Fruit fly (Drosophila melanogaster) whole organism, pupa: ENCODE measurements around the gene CG31221.
A peak's percentile ranks its signal among the peaks of the same experiment; 100 is the strongest.

Source experiments
- CG10348 ChIP-seq: fragments of 200-800 bp; sonication (Bioruptor generic); IDR thresholded peaks from 2 replicates; pipeline ENCODE4 v1.3.6; 2022; ENCODE audit warnings: missing biosample characterization, missing genetic modification characterization
- CG12605 ChIP-seq: fragments of 200-800 bp; sonication (Bioruptor generic); IDR thresholded peaks from 2 replicates; pipeline ENCODE4 v1.3.6; 2022; ENCODE audit warnings: missing biosample characterization, missing genetic modification characterization
- CG13204 ChIP-seq: fragments of 200-800 bp; sonication (Bioruptor generic); optimal IDR thresholded peaks from 2 replicates; lab custom pipeline; 2018; ENCODE audit warnings: missing biosample characterization, mild to moderate bottlenecking, missing genetic modification characterization, moderate library complexity
- CG14655 ChIP-seq: fragments of 200-800 bp; sonication (Bioruptor generic); optimal IDR thresholded peaks from 3 replicates; lab custom pipeline; 2017; ENCODE audit warnings: mild to moderate bottlenecking, missing biosample characterization, missing genetic modification reagents, missing genetic modification characterization
- CG15710 ChIP-seq: fragments of 200-800 bp; sonication (Bioruptor generic); optimal IDR thresholded peaks from 2 replicates; lab custom pipeline; 2018; ENCODE audit warnings: missing biosample characterization, mild to moderate bottlenecking, missing genetic modification characterization, moderate library complexity
- CG17806 ChIP-seq: fragments of 200-800 bp; sonication (Bioruptor generic); optimal IDR thresholded peaks from 2 replicates; lab custom pipeline; 2018; ENCODE audit warnings: missing biosample characterization, mild to moderate bottlenecking, missing genetic modification characterization, moderate library complexity
- CG32121 ChIP-seq: fragments of 200-800 bp; sonication (Bioruptor generic); IDR thresholded peaks from 2 replicates; pipeline ENCODE4 v1.3.6; 2022; ENCODE audit warnings: missing biosample characterization, missing genetic modification characterization
- CG34367 ChIP-seq: fragments of 200-800 bp; sonication (Bioruptor generic); optimal IDR thresholded peaks from 2 replicates; lab custom pipeline; 2018; ENCODE audit warnings: missing biosample characterization, mild to moderate bottlenecking, missing genetic modification characterization
- CG4496 ChIP-seq: fragments of 200-800 bp; sonication (Bioruptor generic); IDR thresholded peaks from 3 replicates; pipeline ENCODE4 v1.3.6; 2022; ENCODE audit warnings: missing biosample characterization, missing genetic modification characterization
- CG8159 ChIP-seq: fragments of 200-800 bp; sonication (Bioruptor generic); optimal IDR thresholded peaks from 3 replicates; lab custom pipeline; 2018; ENCODE audit warnings: missing biosample characterization, mild to moderate bottlenecking, missing genetic modification characterization, moderate library complexity
- CG8301 ChIP-seq: fragments of 200-800 bp; sonication (Bioruptor generic); optimal IDR thresholded peaks from 2 replicates; lab custom pipeline; 2018; ENCODE audit warnings: missing biosample characterization, mild to moderate bottlenecking, missing genetic modification characterization
- CG9948 ChIP-seq: fragments of 200-800 bp; sonication (Bioruptor generic); optimal IDR thresholded peaks from 2 replicates; lab custom pipeline; 2018; ENCODE audit warnings: missing biosample characterization, mild to moderate bottlenecking, missing genetic modification characterization, moderate library complexity
- D1 ChIP-seq: fragments of 200-800 bp; sonication (Bioruptor generic); optimal IDR thresholded peaks from 2 replicates; lab custom pipeline; 2018; ENCODE audit warnings: missing biosample characterization, mild to moderate bottlenecking, missing genetic modification characterization, moderate library complexity
- EcR ChIP-seq: fragments of 200-800 bp; sonication (Bioruptor generic); optimal IDR thresholded peaks from 3 replicates; lab custom pipeline; 2019; ENCODE audit warnings: missing biosample characterization, missing genetic modification characterization, mild to moderate bottlenecking, moderate library complexity, missing genetic modification reagents
- Ets98B ChIP-seq: fragments of 200-800 bp; sonication (Bioruptor generic); IDR thresholded peaks from 2 replicates; pipeline ENCODE4 v1.3.6; 2022; ENCODE audit warnings: missing biosample characterization, missing genetic modification characterization
- Pif1A ChIP-seq: fragments of 200-800 bp; sonication (Bioruptor generic); optimal IDR thresholded peaks from 3 replicates; lab custom pipeline; 2016; ENCODE audit warnings: missing biosample characterization, missing genetic modification characterization
- Pif1B ChIP-seq: fragments of 200-800 bp; sonication (Bioruptor generic); optimal IDR thresholded peaks from 3 replicates; lab custom pipeline; 2016; ENCODE audit warnings: missing biosample characterization, missing genetic modification characterization
- Snoo ChIP-seq: fragments of 200-800 bp; sonication (Bioruptor generic); optimal IDR thresholded peaks from 3 replicates; lab custom pipeline; 2017; ENCODE audit warnings: missing biosample characterization, mild to moderate bottlenecking, missing genetic modification characterization, inconsistent platforms
- fd96Ca ChIP-seq: fragments of 200-800 bp; sonication (Bioruptor generic); IDR thresholded peaks from 3 replicates; pipeline ENCODE4 v1.3.6; 2022; ENCODE audit warnings: missing biosample characterization, missing genetic modification characterization
- gl ChIP-seq: fragments of 200-800 bp; sonication (Bioruptor generic); optimal IDR thresholded peaks from 2 replicates; lab custom pipeline; 2018; ENCODE audit warnings: missing biosample characterization, mild to moderate bottlenecking, missing genetic modification characterization
- rn ChIP-seq: fragments of 200-800 bp; sonication (Bioruptor generic); IDR thresholded peaks from 2 replicates; pipeline ENCODE4 v1.3.6; 2022; ENCODE audit warnings: missing biosample characterization, missing genetic modification characterization

The CG31221 gene

dm6 chr3R:19470607-19471006 is 58.1 kb downstream of the CG31221 start:
- TF ChIP-seq gl (no peak), CG14655 (GFP tag; lab: Kevin White, UChicago) (no peak), CG13204 (GFP tag; lab: Kevin White, UChicago) (no peak), Pif1B (no peak), Snoo (tag; lab: Kevin White, UChicago) (no peak), rn (GFP tag; lab: Robert Waterston, UW) (no peak), CG10348 (no peak), CG4496 (GFP tag; lab: Robert Waterston, UW) (no peak), CG32121 (GFP tag; lab: Robert Waterston, UW) (no peak), CG34367 (tag; lab: Kevin White, UChicago) (no peak), EcR (GFP tag; lab: Kevin White, UChicago) (no peak), CG8159 (tag; lab: Kevin White, UChicago) (no peak), Pif1A (GFP tag; lab: Kevin White, UChicago) (no peak), fd96Ca (GFP tag; lab: Robert Waterston, UW) (no peak)

dm6 chr3R:19472218-19472617 is 59.7 kb downstream of the CG31221 start:
- TF ChIP-seq CG17806 (tag; lab: Kevin White, UChicago) (no peak), rn (GFP tag; lab: Robert Waterston, UW) (no peak), D1 (tag; lab: Kevin White, UChicago) (no peak), Snoo (tag; lab: Kevin White, UChicago) (no peak), CG9948 (no peak), CG15710 (tag; lab: Kevin White, UChicago) (no peak), CG8301 (no peak), CG4496 (GFP tag; lab: Robert Waterston, UW) (no peak), EcR (GFP tag; lab: Kevin White, UChicago) (peak; percentile 50), Ets98B (GFP tag; lab: Robert Waterston, UW) (0 out of 2 replicates have a peak, but pooled peaks have one; percentile 27), CG34367 (tag; lab: Kevin White, UChicago) (no peak), CG13204 (GFP tag; lab: Kevin White, UChicago) (no peak)
- TF ChIP-seq, all 21 proteins: peak for 2

dm6 chr3R:19474128-19474527 is 61.6 kb downstream of the CG31221 start:
- peak; percentile 3 for TF ChIP-seq CG14655 (GFP tag; lab: Kevin White, UChicago)
- TF ChIP-seq Ets98B (GFP tag; lab: Robert Waterston, UW): peak; percentile 61; the same call in 1 of the 2 replicates
- no peak for TF ChIP-seq CG17806 (tag; lab: Kevin White, UChicago)
- no peak for TF ChIP-seq rn (GFP tag; lab: Robert Waterston, UW)
- TF ChIP-seq Pif1B: no peak
- peak; percentile 16; the same call in 1 of the 3 replicates for TF ChIP-seq CG4496 (GFP tag; lab: Robert Waterston, UW)
- TF ChIP-seq D1 (tag; lab: Kevin White, UChicago): no peak

- TF ChIP-seq CG4496 (GFP tag; lab: Robert Waterston, UW): peak; percentile 53; the same call in 2 of the 3 replicates
- TF ChIP-seq CG14655 (GFP tag; lab: Kevin White, UChicago): peak; percentile 28
- no peak for TF ChIP-seq CG17806 (tag; lab: Kevin White, UChicago)
These were observed 64.0 kb downstream of the CG31221 start for dm6 chr3R:19476484-19476883.

dm6 chr3R:19486422-19486821 is 73.9 kb downstream of the CG31221 start:
- TF ChIP-seq Snoo (tag; lab: Kevin White, UChicago): no peak

dm6 chr3R:19489963-19490362 is 77.5 kb downstream of the CG31221 start:
- TF ChIP-seq CG32121 (GFP tag; lab: Robert Waterston, UW) (no peak), CG4496 (GFP tag; lab: Robert Waterston, UW) (no peak), Pif1B (no peak), Snoo (tag; lab: Kevin White, UChicago) (no peak), gl (no peak), EcR (GFP tag; lab: Kevin White, UChicago) (no peak), fd96Ca (GFP tag; lab: Robert Waterston, UW) (no peak), CG8159 (tag; lab: Kevin White, UChicago) (no peak), Ets98B (GFP tag; lab: Robert Waterston, UW) (no peak), CG9948 (no peak), CG13204 (GFP tag; lab: Kevin White, UChicago) (no peak), CG12605 (no peak), Pif1A (GFP tag; lab: Kevin White, UChicago) (no peak), CG14655 (GFP tag; lab: Kevin White, UChicago) (no peak), CG34367 (tag; lab: Kevin White, UChicago) (no peak), rn (GFP tag; lab: Robert Waterston, UW) (no peak), CG17806 (tag; lab: Kevin White, UChicago) (no peak)

- peak; percentile 10 for TF ChIP-seq CG34367 (tag; lab: Kevin White, UChicago)
- TF ChIP-seq D1 (tag; lab: Kevin White, UChicago): peak; percentile 79
- TF ChIP-seq rn (GFP tag; lab: Robert Waterston, UW): peak; percentile 27; the same call in 1 of the 2 replicates
- TF ChIP-seq CG14655 (GFP tag; lab: Kevin White, UChicago): no peak
- TF ChIP-seq CG32121 (GFP tag; lab: Robert Waterston, UW): 0 out of 2 replicates have a peak, but pooled peaks have one; percentile 11
These were observed 78.5 kb downstream of the CG31221 start, which contains the start of gene CG15025 for dm6 chr3R:19490996-19491395. CG15025 (minus strand) TSS chr3R:19491115.
